Fruit fly (Drosophila melanogaster) Kc167 (cell line): ENCODE data around the gene roq.

ENCODE experiments used
- Myc ChIP-seq: fragments of >200 bp; optimal IDR thresholded peaks from 2 replicates; lab custom pipeline; 2017; ENCODE audit warnings: missing external identifiers
- Sin3A ChIP-seq: fragments of >200 bp; optimal IDR thresholded peaks from 2 replicates; lab custom pipeline; 2018; ENCODE audit warnings: missing external identifiers
- h ChIP-seq: fragments of >200 bp; optimal IDR thresholded peaks from 3 replicates; lab custom pipeline; 2018; ENCODE audit warnings: missing external identifiers
- insv ChIP-seq: fragments of >200 bp; optimal IDR thresholded peaks from 3 replicates; lab custom pipeline; 2018; ENCODE audit warnings: missing external identifiers
- psq ChIP-seq: fragments of >200 bp; optimal IDR thresholded peaks from 2 replicates; lab custom pipeline; 2017; ENCODE audit warnings: missing external identifiers
- ttk ChIP-seq: sonication (Bioruptor generic); optimal IDR thresholded peaks from 2 replicates; lab custom pipeline; 2017; ENCODE audit warnings: missing external identifiers

roq gene

dm6 chr3L:16381184-16381797 lies 2.9 kb upstream of the roq start, which contains the start of gene Agpat4:
Agpat4 (minus strand) TSS chr3L:16381570.
- TF ChIP-seq ttk (lab: Kevin White, UChicago) = no peak
- TF ChIP-seq h = no peak
- no peak for TF ChIP-seq Myc
- no peak for TF ChIP-seq psq
- TF ChIP-seq insv (lab: Kevin White, UChicago) = no peak
- TF ChIP-seq Sin3A = no peak

dm6 chr3L:16380770-16381169 lies 2.4 kb upstream of the roq start:
- no peak for TF ChIP-seq h

- TF ChIP-seq Sin3A = no peak
- no peak for TF ChIP-seq h
- TF ChIP-seq psq = no peak
- TF ChIP-seq ttk (lab: Kevin White, UChicago) = no peak
- TF ChIP-seq insv (lab: Kevin White, UChicago) = no peak
- TF ChIP-seq Myc = no peak
Measured at dm6 chr3L:16369526-16369925, 8.8 kb downstream of the roq start, which contains the start of gene CG18814. CG18814 (plus strand) TSS chr3L:16369826.

dm6 chr3L:16368199-16368598 lies 10.2 kb downstream of the roq start, which contains the start of gene CG4842:
CG4842 (plus strand) TSS chr3L:16368389.
- TF ChIP-seq Myc (no peak), psq (no peak), h (no peak), Sin3A (no peak), insv (lab: Kevin White, UChicago) (no peak), ttk (lab: Kevin White, UChicago) (no peak)

- TF ChIP-seq insv (lab: Kevin White, UChicago) (no peak), Myc (no peak), psq (no peak), ttk (lab: Kevin White, UChicago) (no peak), h (no peak), Sin3A (no peak)
Measured at dm6 chr3L:16367240-16367639, 11.1 kb downstream of the roq start, which contains the start of gene Cpr72Ec. Cpr72Ec (minus strand) TSS chr3L:16367340.

- no peak for TF ChIP-seq psq
- TF ChIP-seq Myc = no peak
- TF ChIP-seq ttk (lab: Kevin White, UChicago) = no peak
- no peak for TF ChIP-seq Sin3A
- TF ChIP-seq insv (lab: Kevin White, UChicago) = no peak
- TF ChIP-seq h = no peak
Measured at dm6 chr3L:16364599-16364998, 13.8 kb downstream of the roq start, which contains the start of gene Cpr72Eb. Cpr72Eb (plus strand) TSS chr3L:16364899.

dm6 chr3L:16364182-16364581 lies 14.2 kb downstream of the roq start:
- TF ChIP-seq ttk (lab: Kevin White, UChicago) (no peak), Myc (no peak), psq (no peak), Sin3A (no peak), insv (lab: Kevin White, UChicago) (no peak), h (no peak)

dm6 chr3L:16362119-16362653 lies 16.2 kb downstream of the roq start, which contains the start of gene Cpr72Ea:
Cpr72Ea (plus strand) TSS chr3L:16362603.
- TF ChIP-seq h (no peak), Sin3A (no peak), insv (lab: Kevin White, UChicago) (no peak), Myc (no peak), ttk (lab: Kevin White, UChicago) (no peak), psq (no peak)

dm6 chr3L:16361200-16361815 lies 17.1 kb downstream of the roq start:
- TF ChIP-seq Myc = no peak
- no peak for TF ChIP-seq h
- TF ChIP-seq ttk (lab: Kevin White, UChicago) = no peak
- no peak for TF ChIP-seq psq
- TF ChIP-seq Sin3A = no peak
- no peak for TF ChIP-seq insv (lab: Kevin White, UChicago)

- TF ChIP-seq insv (lab: Kevin White, UChicago) (no peak), Sin3A (no peak), Myc (no peak), h (no peak), psq (no peak), ttk (lab: Kevin White, UChicago) (no peak)
Measured at dm6 chr3L:16359795-16360194, 18.6 kb downstream of the roq start.

- no peak for TF ChIP-seq Sin3A
- TF ChIP-seq insv (lab: Kevin White, UChicago) = no peak
- TF ChIP-seq h = no peak
- no peak for TF ChIP-seq ttk (lab: Kevin White, UChicago)
- no peak for TF ChIP-seq Myc
- no peak for TF ChIP-seq psq
Measured at dm6 chr3L:16359219-16359748, 19.1 kb downstream of the roq start, which contains the start of gene ringer. ringer (minus strand) TSS chr3L:16359428.

dm6 chr3L:16357860-16358259 lies 20.5 kb downstream of the roq start:
- TF ChIP-seq ttk (lab: Kevin White, UChicago) (no peak), Myc (no peak), insv (lab: Kevin White, UChicago) (no peak), psq (no peak), Sin3A (no peak), h (no peak)

dm6 chr3L:16357187-16357728 lies 21.1 kb downstream of the roq start:
- no peak for TF ChIP-seq Myc
- TF ChIP-seq psq = no peak
- TF ChIP-seq insv (lab: Kevin White, UChicago) = no peak
- TF ChIP-seq h = no peak
- no peak for TF ChIP-seq Sin3A
- TF ChIP-seq ttk (lab: Kevin White, UChicago) = no peak
